Fruit fly (Drosophila melanogaster): ENCODE data around the gene dnc.

dnc gene

DNA sequence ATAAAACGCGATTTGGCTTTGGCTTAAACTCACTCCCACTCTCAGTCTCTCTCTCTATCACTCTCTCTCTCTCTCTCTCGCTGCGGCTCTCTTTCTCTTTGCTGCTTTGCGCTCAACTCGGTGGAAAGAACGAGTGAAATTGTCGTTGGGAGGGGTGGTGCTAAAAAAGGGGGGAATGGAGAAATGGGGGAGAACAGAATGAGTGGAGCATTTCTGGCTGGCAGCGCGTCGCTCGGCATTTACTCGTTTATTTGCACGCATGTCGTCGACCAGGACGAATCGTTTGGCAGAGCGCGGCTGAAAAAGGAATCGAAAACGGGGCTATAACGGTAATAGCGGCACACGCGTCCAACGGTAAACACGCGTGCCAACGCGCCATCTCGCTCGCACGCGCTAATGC lies at the start of gene dnc:
dnc (plus strand) TSS at position 248 of the 400 bp plus-strand sequence.
- no peak for TF ChIP-seq CG7045 (GFP tag; optimal IDR thresholded peaks at IDR 0.05)
- TF ChIP-seq Hr96 (GFP tag; optimal IDR thresholded peaks at IDR 0.05): no peak
- peak; percentile 93 for TF ChIP-seq ovo (GFP tag; optimal IDR thresholded peaks at IDR 0.05)
- TF ChIP-seq CG11617 (GFP tag; optimal IDR thresholded peaks at IDR 0.05): no peak
- no peak for TF ChIP-seq CG7101 (tag; optimal IDR thresholded peaks at IDR 0.05)
- TF ChIP-seq pad (GFP tag; optimal IDR thresholded peaks at IDR 0.05): peak; percentile 11
- TF ChIP-seq toe (GFP tag; optimal IDR thresholded peaks at IDR 0.05): no peak

DNA sequence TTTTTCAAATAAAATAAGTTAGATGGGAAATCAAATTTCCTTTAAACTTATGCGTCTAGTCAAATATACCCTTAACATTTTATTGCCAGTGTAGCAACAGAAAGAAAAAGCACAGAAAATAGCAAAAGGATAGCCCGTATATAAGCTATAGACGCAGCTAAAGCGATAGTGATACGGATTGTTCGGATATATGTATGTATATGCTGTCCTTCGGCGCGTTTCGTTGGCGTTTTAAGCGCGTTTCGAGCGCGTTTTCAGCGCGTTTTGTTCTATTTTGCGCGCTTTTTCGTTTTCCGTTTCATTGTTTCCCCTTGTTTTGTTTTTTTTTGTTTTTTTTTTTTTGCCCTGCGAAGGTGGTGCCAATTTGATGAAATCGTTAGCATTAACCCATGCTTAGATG lies 48.7 kb upstream of the dnc start:
- TF ChIP-seq Clk (GFP tag; optimal IDR thresholded peaks at IDR 0.05) (no peak), CG7045 (GFP tag; optimal IDR thresholded peaks at IDR 0.05) (no peak), toe (GFP tag; optimal IDR thresholded peaks at IDR 0.05) (no peak)

DNA sequence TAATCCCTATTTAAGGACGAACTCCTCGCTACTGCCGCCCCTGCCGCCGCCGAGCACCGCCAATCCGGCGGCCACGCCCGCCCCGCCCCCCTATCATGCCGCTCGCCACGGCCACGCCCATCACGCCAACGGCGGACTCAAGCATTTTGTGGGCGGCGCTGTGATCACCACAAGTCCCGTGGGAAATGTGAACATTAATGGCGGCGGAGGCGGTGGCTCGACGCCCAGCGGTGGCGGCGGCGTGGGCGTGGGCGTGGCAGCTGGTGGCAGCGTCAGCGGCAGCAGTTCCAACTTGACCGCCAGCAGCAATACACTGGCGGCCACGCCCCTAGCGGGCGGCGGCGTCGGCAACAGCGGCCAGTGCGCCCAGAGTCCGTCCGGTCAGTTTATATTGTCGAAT lies 44.3 kb upstream of the dnc start:
- TF ChIP-seq CG5204 (GFP tag; optimal IDR thresholded peaks at IDR 0.05) (no peak), cnc (optimal IDR thresholded peaks at IDR 0.05) (no peak), pad (GFP tag; optimal IDR thresholded peaks at IDR 0.05) (no peak), Hr96 (GFP tag; optimal IDR thresholded peaks at IDR 0.05) (no peak), CG7101 (tag; optimal IDR thresholded peaks at IDR 0.05) (no peak), CG33017 (tag; optimal IDR thresholded peaks at IDR 0.05) (no peak), ovo (GFP tag; optimal IDR thresholded peaks at IDR 0.05) (no peak), Mnt (GFP tag; optimal IDR thresholded peaks at IDR 0.05) (no peak), CG11617 (GFP tag; optimal IDR thresholded peaks at IDR 0.05) (no peak), Crg-1 (GFP tag; optimal IDR thresholded peaks at IDR 0.05) (no peak), kay (GFP tag; ENCODE audit: borderline replicate concordance) (no peak), Clk (GFP tag; optimal IDR thresholded peaks at IDR 0.05) (no peak), CG7045 (GFP tag; optimal IDR thresholded peaks at IDR 0.05) (no peak), CG12768 (GFP tag; optimal IDR thresholded peaks at IDR 0.05) (no peak), toe (GFP tag; optimal IDR thresholded peaks at IDR 0.05) (no peak), bab1 (GFP tag; optimal IDR thresholded peaks at IDR 0.05) (no peak), tj (GFP tag; optimal IDR thresholded peaks at IDR 0.05) (no peak), CG14711 (tag; optimal IDR thresholded peaks at IDR 0.05) (no peak)

DNA sequence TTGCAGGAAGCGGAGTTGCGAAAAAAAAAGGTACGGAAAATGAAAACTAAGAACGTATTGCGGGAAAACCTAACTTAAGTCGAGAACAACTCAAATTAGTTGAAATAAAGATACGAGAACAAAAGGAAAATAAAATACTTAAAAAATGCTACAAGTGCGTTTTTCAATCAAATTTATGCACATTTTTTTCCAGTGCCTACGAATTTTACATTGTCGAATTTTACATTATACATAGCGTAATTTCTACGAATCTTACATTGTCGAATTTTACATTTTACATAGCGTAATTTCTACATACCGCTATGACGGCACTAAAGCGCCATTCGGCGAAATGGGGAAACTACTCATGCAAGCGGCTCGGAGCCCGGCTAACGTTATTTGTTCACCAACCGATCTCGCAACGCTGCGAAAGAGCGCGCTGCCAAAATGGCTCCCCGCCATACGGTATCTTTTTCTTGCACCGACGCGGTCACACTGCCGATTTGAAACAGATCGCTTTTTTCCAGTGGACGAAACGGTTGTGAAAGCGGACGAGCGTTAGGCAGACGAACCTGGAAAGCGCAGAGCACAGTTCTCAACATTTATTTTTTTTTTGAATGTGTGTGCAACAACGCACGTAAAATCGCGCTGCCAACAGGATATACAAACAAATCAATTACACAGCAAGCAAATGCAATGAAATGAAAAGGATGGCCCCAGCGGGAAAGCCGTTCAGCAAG lies 41.7 kb upstream of the dnc start, which contains the start of gene N:
N (plus strand) TSS at position 488 of the 719 bp plus-strand sequence.
- TF ChIP-seq tj (GFP tag; optimal IDR thresholded peaks at IDR 0.05) (no peak), pad (GFP tag; optimal IDR thresholded peaks at IDR 0.05) (peak; percentile 4), CG12768 (GFP tag; optimal IDR thresholded peaks at IDR 0.05) (no peak), CG1620 (GFP tag; optimal IDR thresholded peaks at IDR 0.05) (peak; percentile 25), cnc (optimal IDR thresholded peaks at IDR 0.05) (no peak), CG11617 (GFP tag; optimal IDR thresholded peaks at IDR 0.05) (no peak), CG7045 (GFP tag; optimal IDR thresholded peaks at IDR 0.05) (no peak), kay (GFP tag; ENCODE audit: borderline replicate concordance) (no peak), CG14711 (tag; optimal IDR thresholded peaks at IDR 0.05) (no peak), toe (GFP tag; optimal IDR thresholded peaks at IDR 0.05) (no peak), bab1 (GFP tag; optimal IDR thresholded peaks at IDR 0.05) (peak; percentile 80), CG7101 (tag; optimal IDR thresholded peaks at IDR 0.05) (no peak), Clk (GFP tag; optimal IDR thresholded peaks at IDR 0.05) (no peak), cic (GFP tag; optimal IDR thresholded peaks at IDR 0.05) (no peak), Crg-1 (GFP tag; optimal IDR thresholded peaks at IDR 0.05) (peak; percentile 44), Hr96 (GFP tag; optimal IDR thresholded peaks at IDR 0.05) (no peak), ovo (GFP tag; optimal IDR thresholded peaks at IDR 0.05) (peak; percentile 13)

DNA sequence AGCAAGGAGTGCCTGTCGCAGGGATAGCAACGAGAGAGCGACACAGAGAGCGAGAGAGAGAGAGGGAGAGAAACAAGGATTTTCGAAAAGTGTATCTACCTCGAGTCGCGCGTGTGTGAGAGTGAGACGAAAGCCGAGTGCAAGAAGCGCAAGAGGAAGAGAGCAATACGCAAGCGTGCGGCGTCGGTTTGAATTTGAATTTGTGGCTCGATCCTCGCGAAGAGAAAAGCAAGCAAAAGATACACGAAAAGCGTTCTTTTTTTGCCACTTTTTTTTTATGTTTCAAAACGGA lies 41.2 kb upstream of the dnc start:
- TF ChIP-seq ovo (GFP tag; optimal IDR thresholded peaks at IDR 0.05): no peak
- no peak for TF ChIP-seq CG12768 (GFP tag; optimal IDR thresholded peaks at IDR 0.05)
- no peak for TF ChIP-seq CG1620 (GFP tag; optimal IDR thresholded peaks at IDR 0.05)
- no peak for TF ChIP-seq CG14711 (tag; optimal IDR thresholded peaks at IDR 0.05)
- no peak for TF ChIP-seq cnc (optimal IDR thresholded peaks at IDR 0.05)
- TF ChIP-seq Hr96 (GFP tag; optimal IDR thresholded peaks at IDR 0.05): no peak
- TF ChIP-seq Mnt (GFP tag; optimal IDR thresholded peaks at IDR 0.05): no peak
- TF ChIP-seq toe (GFP tag; optimal IDR thresholded peaks at IDR 0.05): no peak
- TF ChIP-seq pad (GFP tag; optimal IDR thresholded peaks at IDR 0.05): no peak
- TF ChIP-seq tj (GFP tag; optimal IDR thresholded peaks at IDR 0.05): no peak

DNA sequence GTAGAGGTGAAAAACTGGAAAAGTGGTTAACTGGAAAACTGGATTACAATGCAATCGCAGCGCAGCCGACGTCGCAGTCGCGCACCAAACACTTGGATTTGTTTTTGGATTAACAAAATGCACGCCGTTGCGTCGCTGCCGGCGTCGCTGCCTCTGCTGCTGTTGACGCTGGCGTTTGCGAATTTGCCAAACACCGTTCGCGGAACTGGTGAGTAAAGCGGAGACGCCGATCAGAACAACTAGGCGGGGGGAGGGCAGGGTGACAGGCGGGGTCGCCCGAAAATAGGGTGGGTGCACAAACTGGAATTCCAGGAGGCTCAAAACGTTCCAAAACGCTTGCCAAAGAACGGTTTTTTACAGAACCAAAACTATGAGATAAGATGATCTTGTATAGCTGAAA lies 40.6 kb upstream of the dnc start:
- no peak for TF ChIP-seq CG1620 (GFP tag; optimal IDR thresholded peaks at IDR 0.05)
- TF ChIP-seq CG5204 (GFP tag; optimal IDR thresholded peaks at IDR 0.05): no peak
- TF ChIP-seq cnc (optimal IDR thresholded peaks at IDR 0.05): no peak
- TF ChIP-seq CG11617 (GFP tag; optimal IDR thresholded peaks at IDR 0.05): no peak
- no peak for TF ChIP-seq CG7045 (GFP tag; optimal IDR thresholded peaks at IDR 0.05)
- no peak for TF ChIP-seq Mnt (GFP tag; optimal IDR thresholded peaks at IDR 0.05)
- TF ChIP-seq bab1 (GFP tag; optimal IDR thresholded peaks at IDR 0.05): no peak
- TF ChIP-seq CG12768 (GFP tag; optimal IDR thresholded peaks at IDR 0.05): no peak
- no peak for TF ChIP-seq toe (GFP tag; optimal IDR thresholded peaks at IDR 0.05)

Measured in whole organism, adult.